Worm (Caenorhabditis elegans) whole organism, mixed stage, embryonic: ENCODE results near the gene del-7.

Experiments used
- ceh-83 ChIP-seq: fragments of 200-800 bp; sonication (Bioruptor generic); optimal IDR thresholded peaks from 2 replicates; lab custom pipeline; 2018; ENCODE audit warnings: mild to moderate bottlenecking, missing genetic modification characterization, missing compliant biosample characterization
- nhr-28 ChIP-seq: fragments of 150-350 bp; optimal IDR thresholded peaks from 2 replicates; lab custom pipeline; 2014; ENCODE audit warnings: missing biosample characterization, missing genetic modification characterization
- pha-4 ChIP-seq: fragments of 150-350 bp; optimal IDR thresholded peaks from 2 replicates; lab custom pipeline; 2018; ENCODE audit warnings: missing biosample characterization, missing genetic modification reagents, missing genetic modification characterization
- unc-62 ChIP-seq: fragments of 150-350 bp; optimal IDR thresholded peaks from 2 replicates; lab custom pipeline; 2014; ENCODE audit warnings: missing biosample characterization, missing genetic modification reagents, missing genetic modification characterization
- zip-8 ChIP-seq: fragments of 150-350 bp; optimal IDR thresholded peaks from 2 replicates; lab custom pipeline; 2014; ENCODE audit warnings: missing biosample characterization, missing genetic modification characterization

DNA sequence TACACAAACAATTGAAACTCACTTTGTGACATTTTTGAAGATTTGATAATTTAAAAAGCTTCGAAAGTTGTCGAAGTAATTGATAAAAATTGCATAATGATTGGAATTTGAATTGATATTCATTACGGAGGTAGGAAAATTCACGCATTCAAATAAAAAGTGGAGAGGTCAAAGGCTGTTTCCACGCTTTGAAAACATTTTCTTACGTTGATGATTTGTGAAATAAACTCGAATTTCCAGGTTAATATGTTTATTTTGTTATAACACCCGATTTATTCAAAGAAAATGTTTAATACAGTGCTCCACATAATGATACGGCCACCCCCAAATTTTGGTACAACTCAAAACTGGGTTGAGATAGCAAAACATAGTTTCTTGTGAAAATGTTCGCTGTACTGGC is 43.0 kb downstream of the del-7 start, which contains the start of gene C33H5.16:
- TF ChIP-seq zip-8, result no peak
- no peak for TF ChIP-seq nhr-28
- TF ChIP-seq pha-4, result no peak
- TF ChIP-seq unc-62, result no peak
- no peak for TF ChIP-seq ceh-83 (GFP tag; lab: Kevin White, UChicago)
